Fruit fly (Drosophila melanogaster) whole organism, embryonic: ENCODE results near the gene CG2909.

Source experiments
- ATbp ChIP-seq: fragments of 200-800 bp; sonication (Bioruptor generic); optimal IDR thresholded peaks from 2 replicates; lab custom pipeline; 2017; ENCODE audit warnings: missing biosample characterization, mild to moderate bottlenecking, missing genetic modification characterization, missing genetic modification reagents
- Antp ChIP-seq: fragments of 200-800 bp; sonication (Bioruptor generic); optimal IDR thresholded peaks from 3 replicates; lab custom pipeline; 2016; ENCODE audit warnings: missing biosample characterization, missing genetic modification characterization
- Asciz ChIP-seq: fragments of 200-800 bp; sonication (Bioruptor generic); optimal IDR thresholded peaks from 2 replicates; lab custom pipeline; 2017; ENCODE audit warnings: missing biosample characterization, mild to moderate bottlenecking, missing genetic modification characterization, missing genetic modification reagents
- CG11085 ChIP-seq: fragments of 200-800 bp; sonication (Bioruptor generic); IDR thresholded peaks from 2 replicates; pipeline ENCODE4 v1.3.6; 2022; ENCODE audit warnings: missing biosample characterization, missing genetic modification characterization
- CG11456 ChIP-seq: fragments of 200-800 bp; sonication (Bioruptor generic); IDR thresholded peaks from 3 replicates; pipeline ENCODE4 v1.3.6; 2022; ENCODE audit warnings: missing biosample characterization, missing genetic modification characterization
- CG15073 ChIP-seq: fragments of 200-800 bp; sonication (Bioruptor generic); optimal IDR thresholded peaks from 2 replicates; lab custom pipeline; 2016; ENCODE audit warnings: missing biosample characterization, missing genetic modification characterization
- CG17912 ChIP-seq: fragments of 200-800 bp; sonication (Bioruptor generic); optimal IDR thresholded peaks from 2 replicates; lab custom pipeline; 2018; ENCODE audit warnings: missing biosample characterization, mild to moderate bottlenecking, missing genetic modification characterization
- CG18011 ChIP-seq: fragments of 200-800 bp; sonication (Bioruptor generic); optimal IDR thresholded peaks from 2 replicates; lab custom pipeline; 2017; ENCODE audit warnings: missing biosample characterization, missing genetic modification characterization, mild to moderate bottlenecking, moderate library complexity, missing genotype
- CG18599 ChIP-seq: fragments of 200-800 bp; sonication (Bioruptor generic); optimal IDR thresholded peaks from 3 replicates; lab custom pipeline; 2017; ENCODE audit warnings: missing biosample characterization, missing genetic modification characterization, mild to moderate bottlenecking, moderate library complexity, missing genetic modification reagents
- CG2199 ChIP-seq: fragments of 200-800 bp; sonication (Bioruptor generic); IDR thresholded peaks from 3 replicates; pipeline ENCODE4 v1.3.6; 2022; ENCODE audit warnings: missing biosample characterization, missing genetic modification characterization
- CG2678 ChIP-seq: fragments of 200-800 bp; sonication (Bioruptor generic); optimal IDR thresholded peaks from 3 replicates; lab custom pipeline; 2019; ENCODE audit warnings: missing biosample characterization, mild to moderate bottlenecking, missing genetic modification characterization, moderate library complexity
- CG5245 ChIP-seq: fragments of 200-800 bp; sonication (Bioruptor generic); optimal IDR thresholded peaks from 3 replicates; lab custom pipeline; 2016; ENCODE audit warnings: missing biosample characterization, missing genetic modification characterization
- CG6791 ChIP-seq: fragments of 200-800 bp; sonication (Bioruptor generic); IDR thresholded peaks from 3 replicates; pipeline ENCODE4 v1.3.6; 2022; ENCODE audit warnings: missing biosample characterization, missing genetic modification characterization; ENCODE audit not compliant: partially characterized antibody
- CG7745 ChIP-seq: fragments of 200-800 bp; sonication (Bioruptor generic); optimal IDR thresholded peaks from 2 replicates; lab custom pipeline; 2018; ENCODE audit warnings: missing biosample characterization, mild to moderate bottlenecking, missing genetic modification characterization, moderate library complexity
- Dad ChIP-seq: fragments of 200-800 bp; sonication (Bioruptor generic); optimal IDR thresholded peaks from 3 replicates; lab custom pipeline; 2016; ENCODE audit warnings: missing biosample characterization, missing genetic modification characterization
- Dip2 ChIP-seq: fragments of 200-800 bp; sonication (Bioruptor generic); IDR thresholded peaks from 2 replicates; pipeline ENCODE4 v1.3.6; 2022; ENCODE audit warnings: missing biosample characterization, missing genetic modification characterization
- Doc3 ChIP-seq: fragments of 200-800 bp; sonication (Bioruptor generic); IDR thresholded peaks from 3 replicates; pipeline ENCODE4 v1.3.6; 2022; ENCODE audit warnings: missing biosample characterization, missing genetic modification characterization; ENCODE audit not compliant: partially characterized antibody
- Drgx ChIP-seq: fragments of 200-800 bp; sonication (Bioruptor generic); IDR thresholded peaks from 2 replicates; pipeline ENCODE4 v1.3.6; 2022; ENCODE audit warnings: missing biosample characterization, missing genetic modification characterization
- E2f1 ChIP-seq: fragments of 200-800 bp; sonication (Bioruptor generic); IDR thresholded peaks from 2 replicates; pipeline ENCODE4 v1.3.6; 2022; ENCODE audit warnings: missing biosample characterization, missing genetic modification characterization
- Fer3 ChIP-seq: fragments of 200-800 bp; sonication (Bioruptor generic); optimal IDR thresholded peaks from 2 replicates; lab custom pipeline; 2018; ENCODE audit warnings: missing biosample characterization, mild to moderate bottlenecking, missing genetic modification characterization, moderate library complexity
- Hsf ChIP-seq: fragments of 200-800 bp; sonication (Bioruptor generic); optimal IDR thresholded peaks from 3 replicates; lab custom pipeline; 2016; ENCODE audit warnings: missing biosample characterization, missing genetic modification characterization
- Mad ChIP-seq: fragments of 200-800 bp; sonication (Bioruptor generic); optimal IDR thresholded peaks from 2 replicates; lab custom pipeline; 2016; ENCODE audit warnings: missing biosample characterization, missing genetic modification characterization
- Med ChIP-seq: fragments of 200-800 bp; sonication (Bioruptor generic); peaks from one replicate; lab custom pipeline; 2016; ENCODE audit warnings: missing biosample characterization, missing genetic modification characterization, mild to moderate bottlenecking, inconsistent platforms, moderate library complexity
- Pdp1 ChIP-seq, 2 experiments: fragments of 200-800 bp; sonication (Bioruptor generic); optimal IDR thresholded peaks; 3 replicates each; lab custom pipeline; 2016; ENCODE audit warnings: missing biosample characterization in 2 of 2, missing genetic modification characterization in 2 of 2, mild to moderate bottlenecking in 1 of 2, moderate library complexity in 1 of 2
- Ravus ChIP-seq: fragments of 200-800 bp; sonication (Bioruptor generic); IDR thresholded peaks from 2 replicates; pipeline ENCODE4 v1.3.6; 2022; ENCODE audit warnings: missing biosample characterization, missing genetic modification characterization
- Xbp1 ChIP-seq: fragments of 200-800 bp; sonication (Bioruptor generic); optimal IDR thresholded peaks from 3 replicates; lab custom pipeline; 2016; ENCODE audit warnings: missing biosample characterization, mild to moderate bottlenecking, missing genetic modification characterization
- Xrp1 ChIP-seq: fragments of 200-800 bp; sonication (Bioruptor generic); IDR thresholded peaks from 2 replicates; pipeline ENCODE4 v1.3.6; 2022; ENCODE audit warnings: missing biosample characterization, missing genetic modification characterization
- ap ChIP-seq: fragments of 200-800 bp; sonication (Bioruptor generic); IDR thresholded peaks from 2 replicates; pipeline ENCODE4 v1.3.6; 2022; ENCODE audit warnings: missing biosample characterization, missing genetic modification characterization
- ara ChIP-seq: fragments of 200-800 bp; sonication (Bioruptor generic); IDR thresholded peaks from 2 replicates; pipeline ENCODE4 v1.3.6; 2022; ENCODE audit warnings: missing biosample characterization, missing genetic modification characterization
- bbx ChIP-seq: fragments of 200-800 bp; sonication (Bioruptor generic); IDR thresholded peaks from 2 replicates; pipeline ENCODE4 v1.3.6; 2022; ENCODE audit warnings: missing biosample characterization, missing genetic modification characterization; ENCODE audit not compliant: partially characterized antibody
- chinmo ChIP-seq: fragments of 200-800 bp; sonication (Bioruptor generic); IDR thresholded peaks from 4 replicates; pipeline ENCODE4 v1.3.6; 2022; ENCODE audit warnings: missing biosample characterization, missing genetic modification characterization; ENCODE audit not compliant: partially characterized antibody
- fd64A ChIP-seq: fragments of 200-800 bp; sonication (Bioruptor generic); optimal IDR thresholded peaks from 3 replicates; lab custom pipeline; 2018; ENCODE audit warnings: missing biosample characterization, mild to moderate bottlenecking, missing genetic modification characterization
- ftz-f1 ChIP-seq: fragments of 200-800 bp; sonication (Bioruptor generic); optimal IDR thresholded peaks from 2 replicates; lab custom pipeline; 2016; ENCODE audit warnings: missing biosample characterization, missing genetic modification characterization
- gem ChIP-seq: fragments of 200-800 bp; sonication (Bioruptor generic); optimal IDR thresholded peaks from 2 replicates; lab custom pipeline; 2019; ENCODE audit warnings: missing biosample characterization, mild to moderate bottlenecking, missing genetic modification characterization, moderate library complexity
- ham ChIP-seq: fragments of 200-800 bp; sonication (Bioruptor generic); IDR thresholded peaks from 2 replicates; pipeline ENCODE4 v1.3.6; 2022; ENCODE audit warnings: missing biosample characterization, missing genetic modification characterization
- luna ChIP-seq: fragments of 200-800 bp; sonication (Bioruptor generic); optimal IDR thresholded peaks from 2 replicates; lab custom pipeline; 2016; ENCODE audit warnings: missing biosample characterization, missing genetic modification characterization
- phol ChIP-seq: fragments of 200-800 bp; sonication (Bioruptor generic); optimal IDR thresholded peaks from 3 replicates; lab custom pipeline; 2018; ENCODE audit warnings: missing biosample characterization, mild to moderate bottlenecking, missing genetic modification characterization, moderate library complexity
- prd ChIP-seq, 3 experiments: fragments of >200 bp in 2 of 3; fragments of 200-800 bp in 1 of 3; sonication (Bioruptor generic) in 1 of 3; optimal IDR thresholded peaks in 2 of 3; IDR thresholded peaks in 1 of 3; 2 replicates in 2 of 3; 3 replicates in 1 of 3; pipeline versions ENCODE4 v1.3.6 to Lab custom; 2017 to 2022; ENCODE audit warnings: missing biosample characterization in 1 of 3, missing genetic modification characterization in 1 of 3
- scrt ChIP-seq: fragments of 200-800 bp; sonication (Bioruptor generic); optimal IDR thresholded peaks from 2 replicates; lab custom pipeline; 2018; ENCODE audit warnings: missing biosample characterization, mild to moderate bottlenecking, missing genetic modification characterization, moderate library complexity
- sd ChIP-seq: fragments of 200-800 bp; sonication (Bioruptor generic); optimal IDR thresholded peaks from 3 replicates; lab custom pipeline; 2018; ENCODE audit warnings: missing biosample characterization, mild to moderate bottlenecking, missing genetic modification characterization, moderate library complexity
- sens ChIP-seq: fragments of 200-800 bp; sonication (Bioruptor generic); peaks from one replicate; lab custom pipeline; 2016; ENCODE audit warnings: missing biosample characterization, missing genetic modification characterization
- slbo ChIP-seq: fragments of 200-800 bp; sonication (Bioruptor generic); IDR thresholded peaks from 2 replicates; pipeline ENCODE4 v1.3.6; 2022; ENCODE audit warnings: missing biosample characterization, missing genetic modification characterization
- stc ChIP-seq: fragments of 200-800 bp; sonication (Bioruptor generic); IDR thresholded peaks from 2 replicates; pipeline ENCODE4 v1.3.6; 2022; ENCODE audit warnings: missing biosample characterization, missing genetic modification characterization
- trh ChIP-seq: fragments of 200-800 bp; sonication (Bioruptor generic); optimal IDR thresholded peaks from 2 replicates; lab custom pipeline; 2016; ENCODE audit warnings: missing biosample characterization, missing genetic modification characterization
- z ChIP-seq: fragments of 200-800 bp; sonication (Bioruptor generic); IDR thresholded peaks from 3 replicates; pipeline ENCODE4 v1.3.6; 2022; ENCODE audit warnings: missing biosample characterization, missing genetic modification characterization
- zf30C ChIP-seq: fragments of 200-800 bp; sonication (Bioruptor generic); optimal IDR thresholded peaks from 3 replicates; lab custom pipeline; 2018; ENCODE audit warnings: missing biosample characterization, mild to moderate bottlenecking, missing genetic modification characterization
- zfh2 ChIP-seq: fragments of 200-800 bp; sonication (Bioruptor generic); optimal IDR thresholded peaks from 2 replicates; lab custom pipeline; 2016; ENCODE audit warnings: missing biosample characterization, missing genetic modification characterization

The CG2909 gene

DNA sequence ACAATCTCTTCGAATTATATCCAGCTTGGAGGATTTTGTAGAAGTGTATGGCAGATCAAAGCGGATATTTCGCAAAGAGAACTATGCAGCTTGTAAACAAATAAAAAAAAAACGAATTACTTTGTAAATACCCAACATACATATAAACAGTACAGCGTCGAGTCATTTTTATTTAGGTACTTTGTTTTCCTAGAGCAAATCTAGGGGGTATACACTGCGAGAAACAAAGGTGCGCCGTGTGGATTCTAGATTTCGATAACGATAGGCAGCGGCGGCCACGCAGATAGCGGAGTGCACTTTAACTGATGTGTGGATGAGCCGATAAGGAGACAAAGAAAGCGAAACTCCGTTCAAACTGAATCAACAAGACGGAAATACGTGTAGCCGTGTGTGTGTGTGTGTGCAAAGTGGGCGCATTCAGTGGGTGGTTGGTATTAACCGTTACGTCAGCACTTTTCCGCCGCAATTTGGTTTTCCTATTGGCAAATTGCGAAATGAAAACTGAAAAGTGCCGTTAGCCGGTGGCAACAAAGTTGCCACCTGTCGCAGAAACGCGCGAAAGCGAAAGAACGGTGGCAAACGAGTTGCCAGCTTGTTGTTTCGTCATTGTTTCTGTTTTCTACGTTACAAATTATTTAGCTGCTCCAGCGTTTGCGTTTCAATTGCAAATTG, 38.4 kb downstream of the CG2909 start (continued):
- peak; percentile 6 for TF ChIP-seq Asciz
- peak; percentile 30 for TF ChIP-seq ATbp (GFP tag; lab: Kevin White, UChicago)
- TF ChIP-seq CG11085, result no peak
- no peak for TF ChIP-seq CG2199 (GFP tag; lab: Robert Waterston, UW)
- peak; percentile 57 for TF ChIP-seq sens
- no peak for TF ChIP-seq Fer3 (tag; lab: Kevin White, UChicago)
- TF ChIP-seq Xrp1 (GFP tag; lab: Robert Waterston, UW), result peak; percentile 26; the same call in 1 of the 2 replicates
- TF ChIP-seq zf30C (GFP tag; lab: Kevin White, UChicago), result peak; percentile 44
- peak; percentile 6; the same call in 1 of the 2 replicates for TF ChIP-seq bbx
- peak; percentile 3 for TF ChIP-seq sd (tag; lab: Kevin White, UChicago)
- TF ChIP-seq CG2678 (tag; lab: Kevin White, UChicago), result peak; percentile 3
- peak in 1 of 2 experiments; percentile 30 for TF ChIP-seq Pdp1 (GFP tag; optimal IDR thresholded peaks at IDR 0.05; lab: Kevin White, UChicago)
- peak; percentile 14 for TF ChIP-seq gem (tag; lab: Kevin White, UChicago)
- TF ChIP-seq Med (GFP tag; lab: Kevin White, UChicago), result peak; percentile 34
- no peak for TF ChIP-seq fd64A (GFP tag; lab: Kevin White, UChicago)
- no peak for TF ChIP-seq Ravus (GFP tag; lab: Robert Waterston, UW)
- 0 out of 2 replicates have a peak, but pooled peaks have one; percentile 17 for TF ChIP-seq ara (GFP tag; lab: Robert Waterston, UW)
- TF ChIP-seq stc, result no peak

dm6 chrX:10365748-10366415, 39.6 kb downstream of the CG2909 start:
- TF ChIP-seq luna (GFP tag; lab: Kevin White, UChicago) (no peak), slbo (GFP tag; lab: Robert Waterston, UW) (no peak), CG15073 (no peak), CG6791 (GFP tag; lab: Robert Waterston, UW) (peak; percentile 96), CG11085 (no peak), CG17912 (GFP tag; lab: Kevin White, UChicago) (no peak), Doc3 (GFP tag; lab: Robert Waterston, UW) (peak; percentile 82), zfh2 (GFP tag; lab: Kevin White, UChicago) (no peak), prd (optimal IDR thresholded peaks at IDR 0.05; lab: Kevin White, UChicago) (no peak), prd (GFP tag; IDR thresholded peaks at IDR 0.05; lab: Robert Waterston, UW) (no peak), ap (no peak), z (GFP tag; lab: Robert Waterston, UW) (no peak), scrt (no peak), CG18599 (GFP tag; lab: Kevin White, UChicago) (no peak), stc (no peak), phol (peak; percentile 15), Xbp1 (GFP tag; lab: Kevin White, UChicago) (no peak), Dip2 (GFP tag; lab: Robert Waterston, UW) (no peak), trh (no peak), CG5245 (GFP tag; lab: Kevin White, UChicago) (no peak), CG7745 (tag; lab: Kevin White, UChicago) (no peak), fd64A (GFP tag; lab: Kevin White, UChicago) (no peak), chinmo (GFP tag; lab: Robert Waterston, UW) (peak; percentile 92), Asciz (peak; percentile 16), CG11456 (no peak), E2f1 (GFP tag; lab: Robert Waterston, UW) (no peak), ftz-f1 (GFP tag; lab: Kevin White, UChicago) (peak; percentile 15), Mad (no peak), CG18011 (GFP tag; lab: Kevin White, UChicago) (no peak), Hsf (GFP tag; lab: Kevin White, UChicago) (no peak), Antp (GFP tag; lab: Kevin White, UChicago) (no peak), Dad (no peak), Drgx (no peak), gem (tag; lab: Kevin White, UChicago) (peak; percentile 34), ham (no peak)
